Fruit fly (Drosophila melanogaster) whole organism, larva: Measurements from ENCODE around the gene CG14042.
A peak's percentile ranks its signal among the peaks of the same experiment; 100 is the strongest.

Source experiments
- noc ChIP-seq: fragments of 200-800 bp; sonication (Bioruptor generic); optimal IDR thresholded peaks from 3 replicates; lab custom pipeline; 2019; ENCODE audit warnings: missing biosample characterization, mild to moderate bottlenecking, missing genetic modification characterization, moderate library complexity

CG14042 gene

DNA sequence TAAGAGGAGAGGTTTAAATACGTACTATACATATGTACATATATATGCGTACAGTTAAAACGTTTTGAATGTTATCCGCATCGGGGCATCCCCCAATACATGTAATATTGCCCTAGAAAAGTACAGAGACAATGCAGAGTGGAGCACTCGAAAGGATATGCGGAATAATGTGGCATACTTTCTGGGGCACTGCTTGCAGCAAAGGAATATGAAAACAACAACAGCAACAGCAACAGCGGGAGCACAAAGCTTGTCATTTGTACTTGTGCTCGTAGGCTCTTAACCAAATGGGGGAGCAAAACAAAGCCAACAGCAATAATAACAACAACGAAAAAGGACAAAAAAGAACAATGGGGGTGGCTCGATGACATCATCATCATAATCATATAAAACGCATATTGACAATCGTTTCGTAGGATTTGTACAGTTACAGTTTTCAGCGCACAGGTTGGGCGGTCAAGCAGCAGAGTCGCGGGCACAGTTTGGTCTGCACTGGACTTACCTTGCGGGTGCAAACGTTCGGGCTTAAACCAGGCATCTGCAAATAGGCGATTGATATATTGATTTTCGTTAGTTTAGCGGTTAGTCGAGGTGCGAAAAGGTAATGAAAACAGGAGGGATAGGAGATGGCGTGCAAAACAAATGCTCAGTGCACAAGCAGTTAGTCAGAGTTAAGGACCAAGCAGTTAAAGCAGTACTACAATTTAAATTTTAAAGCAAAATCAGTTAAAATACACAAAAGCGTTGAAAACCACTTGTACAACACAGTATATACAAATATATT, 33.6 kb upstream of the CG14042 start:
- no peak for TF ChIP-seq noc (tag; lab: Kevin White, UChicago)

DNA sequence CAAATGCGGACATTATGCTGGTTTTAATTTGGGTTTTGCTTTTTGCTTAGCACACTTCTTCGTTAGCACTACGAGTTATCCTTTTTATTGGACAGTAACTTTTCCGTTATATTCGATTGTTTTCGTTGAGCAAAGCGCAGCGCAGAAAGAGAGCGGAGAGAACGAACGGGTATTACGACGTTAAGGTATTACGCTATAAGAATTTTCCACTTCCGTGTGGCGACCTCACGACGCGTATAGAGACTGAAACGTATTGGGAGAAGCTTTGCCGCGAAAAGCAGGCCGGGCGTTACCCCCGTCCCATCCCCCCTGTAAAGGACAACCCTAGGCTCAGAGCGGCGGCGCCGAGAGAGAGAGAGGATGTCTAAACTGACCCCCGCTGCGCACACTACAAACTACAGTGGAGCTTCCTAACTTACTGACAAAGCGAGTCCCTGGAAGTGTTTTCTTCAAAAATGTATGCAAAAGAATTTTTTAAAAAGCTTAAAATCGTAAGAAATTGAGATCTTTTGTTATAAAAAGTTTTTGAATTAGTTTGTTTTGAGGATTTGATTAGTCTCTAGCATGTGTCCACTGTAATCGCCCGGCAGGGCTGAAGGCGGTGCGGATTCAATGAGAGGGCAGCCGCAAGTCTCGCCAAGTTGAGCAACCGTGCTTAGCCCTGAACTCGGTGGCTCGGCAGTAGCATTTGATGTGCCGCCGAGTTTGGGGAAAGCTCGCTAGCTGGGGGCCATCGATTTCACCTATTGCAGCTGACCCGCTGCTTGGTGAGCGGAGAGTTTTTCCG, 32.6 kb upstream of the CG14042 start:
- TF ChIP-seq noc (tag; lab: Kevin White, UChicago) = peak; percentile 87

DNA sequence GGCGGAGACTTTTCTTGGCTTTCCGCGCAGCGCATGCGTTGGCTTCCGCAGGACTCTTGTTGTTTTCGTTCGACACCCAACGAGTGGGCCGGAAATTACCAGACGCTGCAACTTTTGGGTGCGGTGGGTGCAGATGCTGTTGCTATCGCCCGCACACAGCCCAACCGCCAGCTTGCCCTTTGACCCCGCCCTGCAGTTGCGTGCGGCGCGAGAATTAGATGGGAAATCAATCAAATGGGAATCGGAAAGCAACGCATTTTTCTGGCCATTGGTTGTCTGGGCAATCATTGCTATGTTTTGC, 32.1 kb upstream of the CG14042 start:
- no peak for TF ChIP-seq noc (tag; lab: Kevin White, UChicago)

DNA sequence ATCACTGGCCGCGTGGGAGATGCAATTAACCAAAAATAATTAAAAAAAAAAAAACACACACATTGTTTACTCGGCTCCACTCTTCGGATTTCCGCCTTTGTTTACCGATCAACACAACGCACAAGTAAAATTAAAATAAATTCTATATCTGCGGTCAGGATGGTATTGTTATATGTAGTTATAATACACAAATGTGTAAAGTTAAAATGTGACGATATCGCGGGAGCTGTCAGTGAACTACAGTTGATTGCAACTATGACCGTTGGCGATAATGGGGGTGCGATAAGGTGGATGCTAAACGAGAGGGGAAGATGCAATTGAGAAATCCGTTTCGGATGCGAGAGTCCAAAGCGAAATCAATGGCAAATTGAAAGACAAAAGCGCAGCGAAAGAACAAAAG, 31.2 kb upstream of the CG14042 start:
- no peak for TF ChIP-seq noc (tag; lab: Kevin White, UChicago)

DNA sequence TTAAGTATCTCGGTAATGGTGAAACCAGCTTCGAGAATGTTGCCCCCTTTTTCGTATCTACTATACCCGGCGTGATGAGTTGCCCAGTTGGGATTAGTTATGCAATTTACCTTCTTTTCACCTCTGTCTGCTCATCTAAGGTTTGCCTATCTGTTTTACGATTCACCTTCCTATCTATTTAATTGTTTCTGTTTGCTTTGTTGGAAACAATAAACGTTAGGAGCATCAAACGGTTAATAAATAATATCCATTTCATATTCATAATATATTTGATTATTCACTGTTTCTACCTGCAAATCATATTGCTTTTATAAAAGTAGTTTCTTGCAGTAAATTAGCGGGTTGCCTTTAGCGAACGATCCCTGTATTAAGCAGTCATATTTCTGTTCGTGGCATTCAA, 30.3 kb upstream of the CG14042 start:
- TF ChIP-seq noc (tag; lab: Kevin White, UChicago) = peak; percentile 81

DNA sequence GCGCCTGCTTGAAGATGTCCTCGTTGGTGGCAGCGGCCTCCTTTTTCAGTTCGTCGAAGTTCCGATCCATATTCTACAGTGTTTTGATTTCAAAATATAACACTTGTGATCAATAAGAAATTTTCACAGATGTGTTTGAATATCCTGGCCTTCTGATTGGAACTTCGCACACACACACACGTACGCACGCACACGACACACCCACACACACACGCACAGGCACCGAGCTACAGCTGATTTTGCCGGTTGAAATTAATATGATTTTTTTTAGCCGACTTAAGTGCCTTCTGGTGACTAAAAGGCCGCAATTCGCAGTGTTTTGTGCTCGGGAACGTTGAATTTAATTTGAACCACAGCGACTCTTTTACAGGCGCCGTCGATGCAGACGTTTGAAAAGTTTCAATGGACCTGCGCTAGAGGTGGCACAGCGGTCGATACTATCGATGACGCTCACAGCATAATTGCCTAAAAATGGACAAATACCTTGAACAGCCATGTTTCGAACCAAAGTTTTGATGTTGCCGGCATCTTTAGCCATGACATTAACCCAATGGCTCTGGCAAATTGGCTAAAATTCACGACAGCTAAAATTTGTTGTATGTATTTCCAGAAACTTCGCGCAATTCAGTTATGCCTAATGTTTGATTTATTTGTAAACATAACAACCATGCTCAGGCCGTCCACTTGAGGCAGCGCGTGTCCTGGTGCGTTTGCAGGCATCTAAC, 28.0 kb upstream of the CG14042 start, which contains the start of gene Rtnl1:
TSS of gene Rtnl1 (minus strand) at position 415 of the 725 bp plus-strand sequence.
- peak; percentile 42 for TF ChIP-seq noc (tag; lab: Kevin White, UChicago)

DNA sequence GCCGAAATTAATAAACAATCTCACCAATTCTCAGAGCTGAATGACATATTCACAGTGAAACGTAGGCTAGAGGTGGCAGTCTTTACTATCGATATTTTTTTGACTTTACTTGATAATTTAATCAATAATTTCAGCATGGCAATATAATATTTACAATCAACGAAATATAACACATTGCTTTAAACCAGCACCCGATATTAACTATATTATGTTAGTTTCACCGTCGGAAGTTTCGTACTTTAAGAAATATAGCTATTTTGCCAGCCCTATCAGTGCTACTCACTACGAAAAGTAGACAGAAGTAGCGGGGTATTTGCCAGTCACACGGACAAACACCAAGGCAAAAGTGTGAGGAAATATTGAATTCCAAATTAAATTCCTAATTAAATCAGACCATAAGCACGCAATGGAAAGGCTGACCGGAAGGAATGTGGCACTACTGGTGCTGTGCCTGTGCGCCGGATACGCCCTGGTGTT, 26.7 kb upstream of the CG14042 start, which contains the start of the genes CG31917, Tfb5 and SelT:
TSS of gene CG31917 (minus strand) at position 51 of the 477 bp plus-strand sequence.
TSS of gene Tfb5 (minus strand) at position 51 of the 477 bp plus-strand sequence.
TSS of gene SelT (plus strand) at position 139 of the 477 bp plus-strand sequence.
- TF ChIP-seq noc (tag; lab: Kevin White, UChicago) = peak; percentile 78

DNA sequence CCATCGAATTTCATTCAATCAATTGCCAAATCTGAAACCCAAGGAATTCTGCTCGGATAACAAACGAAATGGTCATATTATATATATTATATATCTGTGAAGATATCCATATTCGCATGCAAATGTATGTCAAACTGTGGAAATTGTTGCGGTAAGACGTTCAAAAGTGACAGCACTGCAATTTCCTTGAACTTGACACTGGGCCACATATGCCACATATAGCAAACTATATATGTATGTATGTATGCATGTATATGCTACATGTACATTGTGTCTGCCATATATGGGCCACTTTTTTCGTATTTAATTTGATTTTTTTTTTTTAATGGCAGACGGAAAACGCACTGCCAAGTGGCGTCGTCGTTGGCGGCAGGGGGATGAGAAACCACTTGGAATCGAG, 17.0 kb upstream of the CG14042 start:
- TF ChIP-seq noc (tag; lab: Kevin White, UChicago) = no peak

DNA sequence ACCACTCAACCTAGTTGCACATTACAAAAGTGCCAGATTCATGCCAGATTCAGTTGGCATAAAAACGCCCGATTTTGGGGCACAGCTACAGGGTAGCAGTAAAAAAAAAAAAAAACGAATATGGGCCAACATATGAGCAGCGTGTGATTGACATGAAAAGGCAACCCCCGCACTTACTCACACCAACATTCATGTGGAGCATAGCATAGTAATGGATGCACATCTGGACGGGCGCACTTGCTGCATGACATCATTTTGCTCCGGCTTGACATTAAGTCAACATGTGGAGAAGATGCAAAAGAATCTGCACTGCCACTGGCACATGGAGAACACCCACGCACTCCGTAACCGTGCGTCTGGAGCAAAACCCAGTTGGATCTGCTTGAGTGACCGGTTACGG, 14.9 kb upstream of the CG14042 start:
- no peak for TF ChIP-seq noc (tag; lab: Kevin White, UChicago)

DNA sequence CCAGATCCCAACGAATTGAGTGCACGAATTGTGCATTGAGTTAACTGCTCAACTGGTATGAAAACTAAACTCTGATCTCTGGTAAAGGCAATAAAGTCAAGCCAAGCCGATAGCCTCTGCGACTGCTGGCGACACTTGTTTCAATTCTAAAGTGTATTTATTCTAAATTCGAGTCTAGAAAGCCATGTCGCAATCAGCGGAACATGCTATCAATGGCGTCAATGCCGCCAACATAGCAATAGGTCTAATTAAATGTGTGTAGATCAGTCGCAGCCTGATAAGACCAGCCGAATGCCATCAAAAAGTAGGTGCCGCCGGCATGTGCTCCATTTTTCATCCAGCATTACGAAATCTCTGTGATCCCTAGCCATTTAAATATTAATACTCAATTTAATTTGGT, 12.0 kb upstream of the CG14042 start:
- TF ChIP-seq noc (tag; lab: Kevin White, UChicago) = peak; percentile 74

DNA sequence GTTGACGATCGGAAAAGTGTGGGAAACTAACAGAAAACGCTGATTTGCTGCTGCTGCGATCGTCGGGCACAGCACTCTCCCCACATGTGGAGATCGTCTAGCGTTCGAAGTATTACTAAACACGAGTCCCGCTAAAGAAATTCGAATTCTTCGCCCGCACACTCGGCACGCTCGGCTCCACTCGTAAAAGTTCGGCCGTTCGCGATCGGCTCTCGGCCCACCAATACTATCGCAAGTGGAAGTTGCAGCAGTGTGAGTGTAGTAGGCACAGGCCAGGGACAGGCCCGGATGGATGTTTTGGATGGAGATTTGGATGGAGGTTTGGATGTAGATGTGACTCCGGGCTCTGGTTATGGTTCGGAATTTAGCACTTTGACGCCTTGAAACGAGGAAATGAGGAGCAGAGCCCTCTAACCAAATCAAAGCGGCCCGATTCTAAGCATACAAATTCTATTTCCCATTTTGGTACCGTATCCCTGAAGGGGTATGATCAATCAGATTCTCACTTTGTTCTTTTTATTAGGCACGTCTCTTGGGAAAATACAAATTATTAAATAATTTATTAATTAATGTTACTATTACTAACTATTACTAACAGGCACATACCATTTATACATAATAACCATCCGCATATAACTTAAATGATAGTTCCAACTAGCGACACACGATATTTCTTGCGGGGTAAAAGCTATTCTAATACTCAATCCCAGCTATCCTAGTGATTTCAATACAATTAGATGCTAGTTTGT, 10.0 kb upstream of the CG14042 start:
- peak; percentile 52 for TF ChIP-seq noc (tag; lab: Kevin White, UChicago)

DNA sequence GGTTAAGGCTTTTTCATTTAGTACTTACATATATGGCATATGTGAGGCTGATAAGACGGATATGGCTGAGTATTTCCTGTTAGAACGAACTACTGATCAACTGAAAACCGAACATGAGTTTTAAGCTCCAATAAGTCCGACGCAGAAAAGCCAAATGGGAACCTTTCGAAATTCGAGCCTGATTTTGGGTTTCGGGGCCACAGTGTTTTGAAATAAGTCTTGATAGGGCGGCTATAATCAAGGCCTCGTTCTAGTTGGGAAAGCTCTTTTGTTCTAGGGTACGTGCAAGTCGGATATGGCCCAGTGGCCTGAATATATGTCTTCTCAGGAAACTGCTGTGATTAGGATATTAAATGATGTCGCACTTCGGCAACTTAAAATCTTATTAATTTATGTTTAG, 9.4 kb upstream of the CG14042 start, which contains the start of gene vkg:
TSS of gene vkg (minus strand) at position 101 of the 400 bp plus-strand sequence.
- TF ChIP-seq noc (tag; lab: Kevin White, UChicago) = no peak

DNA sequence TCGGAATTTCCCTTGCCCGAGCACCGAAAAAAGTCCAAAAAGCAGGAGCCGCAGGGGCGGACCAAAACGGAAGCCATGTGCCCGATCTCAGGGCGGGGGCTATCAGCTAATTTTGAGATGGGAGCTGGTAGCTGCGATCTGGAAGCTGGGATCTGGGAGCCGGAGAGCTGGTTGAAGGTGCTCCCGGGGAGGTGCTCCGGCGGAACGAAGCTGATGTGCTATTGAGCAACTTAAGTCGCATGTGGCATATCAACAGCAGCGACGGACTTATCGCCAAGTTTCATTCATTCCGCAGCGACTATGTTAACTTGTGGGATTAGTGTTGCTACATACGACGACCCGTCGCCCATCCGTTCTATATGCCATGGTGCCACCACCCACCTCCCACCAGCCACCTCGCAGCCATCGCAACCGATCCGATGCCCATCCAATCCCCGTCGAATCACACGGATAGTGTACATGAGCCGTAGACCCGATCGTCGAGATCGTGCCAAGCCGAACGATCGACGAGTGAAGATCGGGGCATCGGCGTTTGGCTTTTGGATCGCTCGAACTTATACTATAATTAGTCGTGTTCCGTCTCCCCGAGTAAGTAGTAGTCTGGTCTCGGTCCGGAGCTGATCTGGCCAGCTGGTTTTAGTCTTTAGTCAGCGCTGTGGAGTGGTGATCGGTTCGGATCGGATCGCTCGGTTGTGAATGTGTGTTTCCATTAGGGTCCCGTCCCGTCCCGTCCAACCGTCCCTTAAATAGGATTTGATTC, 8.3 kb upstream of the CG14042 start, which contains the start of gene Col4a1:
TSS of gene Col4a1 (plus strand) at position 561 of the 760 bp plus-strand sequence.
- no peak for TF ChIP-seq noc (tag; lab: Kevin White, UChicago)

DNA sequence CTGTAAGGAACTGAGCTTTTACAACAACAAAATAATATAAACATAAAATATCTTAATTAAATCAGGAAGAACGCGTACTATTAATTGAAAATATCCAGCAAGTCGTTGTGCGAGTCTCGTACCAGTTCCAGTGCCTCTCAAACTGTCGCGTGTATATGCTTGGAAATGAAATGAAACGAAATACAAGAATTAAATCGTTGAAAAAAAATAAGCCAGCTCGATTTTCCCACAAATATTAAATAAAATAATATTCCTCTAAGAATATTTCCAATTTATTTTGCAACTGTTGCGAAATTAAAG, 7.8 kb upstream of the CG14042 start:
- TF ChIP-seq noc (tag; lab: Kevin White, UChicago) = no peak
